Fruit fly (Drosophila melanogaster) whole organism, embryonic: ENCODE data around the gene CG33268.

Experiments
- Adf1 ChIP-seq: fragments of 200-800 bp; sonication (Bioruptor generic); IDR thresholded peaks from 2 replicates; pipeline ENCODE4 v1.3.6; 2022; ENCODE audit warnings: missing biosample characterization, missing genetic modification characterization
- CG10543 ChIP-seq: fragments of 200-800 bp; sonication (Bioruptor generic); optimal IDR thresholded peaks from 3 replicates; lab custom pipeline; 2017; ENCODE audit warnings: missing biosample characterization, mild to moderate bottlenecking, missing genetic modification characterization, moderate library complexity
- CG11085 ChIP-seq: fragments of 200-800 bp; sonication (Bioruptor generic); IDR thresholded peaks from 2 replicates; pipeline ENCODE4 v1.3.6; 2022; ENCODE audit warnings: missing biosample characterization, missing genetic modification characterization
- CG11456 ChIP-seq: fragments of 200-800 bp; sonication (Bioruptor generic); IDR thresholded peaks from 3 replicates; pipeline ENCODE4 v1.3.6; 2022; ENCODE audit warnings: missing biosample characterization, missing genetic modification characterization
- CG12942 ChIP-seq: fragments of 200-800 bp; sonication (Bioruptor generic); optimal IDR thresholded peaks from 3 replicates; lab custom pipeline; 2016; ENCODE audit warnings: missing biosample characterization, missing genetic modification characterization
- CG13775 ChIP-seq: fragments of 200-800 bp; sonication (Bioruptor generic); optimal IDR thresholded peaks from 3 replicates; lab custom pipeline; 2017; ENCODE audit warnings: missing biosample characterization, mild to moderate bottlenecking, missing genetic modification characterization
- CG13894 ChIP-seq: fragments of 200-800 bp; sonication (Bioruptor generic); optimal IDR thresholded peaks from 3 replicates; lab custom pipeline; 2018; ENCODE audit warnings: missing biosample characterization, mild to moderate bottlenecking, missing genetic modification characterization, moderate library complexity
- CG14050 ChIP-seq: fragments of 200-800 bp; sonication (Bioruptor generic); IDR thresholded peaks from 3 replicates; pipeline ENCODE4 v1.3.6; 2022; ENCODE audit warnings: missing biosample characterization, missing genetic modification characterization
- CG15479 ChIP-seq: fragments of 200-800 bp; sonication (Bioruptor generic); optimal IDR thresholded peaks from 3 replicates; lab custom pipeline; 2019; ENCODE audit warnings: missing biosample characterization, mild to moderate bottlenecking, missing genetic modification characterization, moderate library complexity
- CG16779 ChIP-seq: fragments of 200-800 bp; sonication (Bioruptor generic); IDR thresholded peaks from 2 replicates; pipeline ENCODE4 v1.3.6; 2022; ENCODE audit warnings: missing biosample characterization, missing genetic modification characterization
- CG18619 ChIP-seq: fragments of 200-800 bp; sonication (Bioruptor generic); optimal IDR thresholded peaks from 3 replicates; lab custom pipeline; 2017; ENCODE audit warnings: missing biosample characterization, mild to moderate bottlenecking, missing genetic modification characterization
- CG2120 ChIP-seq: fragments of 200-800 bp; sonication (Bioruptor generic); optimal IDR thresholded peaks from 3 replicates; lab custom pipeline; 2016; ENCODE audit warnings: missing biosample characterization, missing genetic modification characterization
- CG2678 ChIP-seq: fragments of 200-800 bp; sonication (Bioruptor generic); optimal IDR thresholded peaks from 3 replicates; lab custom pipeline; 2019; ENCODE audit warnings: missing biosample characterization, mild to moderate bottlenecking, missing genetic modification characterization, moderate library complexity
- CG30431 ChIP-seq: fragments of 200-800 bp; sonication (Bioruptor generic); optimal IDR thresholded peaks from 2 replicates; lab custom pipeline; 2017; ENCODE audit warnings: missing biosample characterization, missing genetic modification characterization
- CG32767 ChIP-seq: fragments of 200-800 bp; sonication (Bioruptor generic); IDR thresholded peaks from 2 replicates; pipeline ENCODE4 v1.3.6; 2022; ENCODE audit warnings: missing biosample characterization, missing genetic modification characterization
- CG34376 ChIP-seq: fragments of 200-800 bp; sonication (Bioruptor generic); optimal IDR thresholded peaks from 2 replicates; lab custom pipeline; 2018; ENCODE audit warnings: missing biosample characterization, mild to moderate bottlenecking, missing genetic modification characterization
- CG34422 ChIP-seq: fragments of 200-800 bp; sonication (Bioruptor generic); IDR thresholded peaks from 3 replicates; pipeline ENCODE4 v1.3.6; 2022; ENCODE audit warnings: missing biosample characterization, missing genetic modification characterization
- CG3726 ChIP-seq: fragments of 200-800 bp; sonication (Bioruptor generic); IDR thresholded peaks from 3 replicates; pipeline ENCODE4, ENCODE4 v1.3.6; 2022; ENCODE audit warnings: missing biosample characterization, missing genetic modification characterization
- CG4360 ChIP-seq: fragments of 200-800 bp; sonication (Bioruptor generic); IDR thresholded peaks from 2 replicates; pipeline ENCODE4 v1.3.6; 2022; ENCODE audit warnings: missing biosample characterization, missing genetic modification characterization
- CG7271 ChIP-seq: fragments of 200-800 bp; sonication (Bioruptor generic); optimal IDR thresholded peaks from 2 replicates; lab custom pipeline; 2018; ENCODE audit warnings: missing biosample characterization, mild to moderate bottlenecking, missing genetic modification characterization, moderate library complexity
- CG7357 ChIP-seq: fragments of 200-800 bp; sonication (Bioruptor generic); IDR thresholded peaks from 3 replicates; pipeline ENCODE4 v1.3.6; 2022; ENCODE audit warnings: missing biosample characterization, missing genetic modification characterization
- CG7963 ChIP-seq: fragments of 200-800 bp; sonication (Bioruptor generic); IDR thresholded peaks from 3 replicates; pipeline ENCODE4 v1.3.6; 2022; ENCODE audit warnings: missing biosample characterization, missing genetic modification characterization; ENCODE audit not compliant: partially characterized antibody
- CG9817 ChIP-seq: fragments of 200-800 bp; sonication (Bioruptor generic); optimal IDR thresholded peaks from 2 replicates; lab custom pipeline; 2018; ENCODE audit warnings: missing biosample characterization, mild to moderate bottlenecking, missing genetic modification characterization, moderate library complexity
- CTCF ChIP-seq: fragments of 200-800 bp; sonication (Bioruptor generic); optimal IDR thresholded peaks from 2 replicates; lab custom pipeline; 2017; ENCODE audit warnings: missing biosample characterization, mild to moderate bottlenecking, missing genetic modification characterization, moderate library complexity
- D19B ChIP-seq: fragments of 200-800 bp; sonication (Bioruptor generic); optimal IDR thresholded peaks from 2 replicates; lab custom pipeline; 2017; ENCODE audit warnings: missing biosample characterization, mild to moderate bottlenecking, missing genetic modification characterization
- Dbx ChIP-seq: fragments of 200-800 bp; sonication (Bioruptor generic); IDR thresholded peaks from 3 replicates; pipeline ENCODE4 v1.3.6; 2022; ENCODE audit warnings: missing biosample characterization, missing genetic modification characterization
- Deaf1 ChIP-seq: fragments of 200-800 bp; optimal IDR thresholded peaks from 3 replicates; lab custom pipeline; 2019; ENCODE audit warnings: missing biosample characterization, mild to moderate bottlenecking, missing genetic modification characterization, moderate library complexity
- Dip3 ChIP-seq: fragments of 200-800 bp; sonication (Bioruptor generic); optimal IDR thresholded peaks from 3 replicates; lab custom pipeline; 2016; ENCODE audit warnings: missing biosample characterization, missing genetic modification characterization
- Dp ChIP-seq: fragments of 200-800 bp; sonication (Bioruptor generic); optimal IDR thresholded peaks from 2 replicates; lab custom pipeline; 2018; ENCODE audit warnings: missing biosample characterization, mild to moderate bottlenecking, missing genetic modification characterization, moderate library complexity
- Dref ChIP-seq: fragments of 200-800 bp; sonication (Bioruptor generic); IDR thresholded peaks from 2 replicates; pipeline ENCODE4 v1.3.6; 2022; ENCODE audit warnings: missing biosample characterization, missing genetic modification characterization
- Drgx ChIP-seq: fragments of 200-800 bp; sonication (Bioruptor generic); IDR thresholded peaks from 2 replicates; pipeline ENCODE4 v1.3.6; 2022; ENCODE audit warnings: missing biosample characterization, missing genetic modification characterization
- Fer2 ChIP-seq: fragments of 200-800 bp; sonication (Bioruptor generic); optimal IDR thresholded peaks from 2 replicates; lab custom pipeline; 2018; ENCODE audit warnings: missing biosample characterization, mild to moderate bottlenecking, missing genetic modification characterization, moderate library complexity
- Side ChIP-seq: fragments of 200-800 bp; sonication (Bioruptor generic); optimal IDR thresholded peaks from 2 replicates; lab custom pipeline; 2016; ENCODE audit warnings: missing biosample characterization, missing genetic modification characterization
- bab2 ChIP-seq: fragments of 200-800 bp; sonication (Bioruptor generic); optimal IDR thresholded peaks from 2 replicates; lab custom pipeline; 2016; ENCODE audit warnings: missing biosample characterization, missing genetic modification characterization
- bowl ChIP-seq: fragments of 200-800 bp; sonication (Bioruptor generic); IDR thresholded peaks from 2 replicates; pipeline ENCODE4 v1.3.6; 2022; ENCODE audit warnings: missing biosample characterization, missing genetic modification characterization
- caup ChIP-seq: fragments of 200-800 bp; sonication (Bioruptor generic); optimal IDR thresholded peaks from 3 replicates; lab custom pipeline; 2017; ENCODE audit warnings: missing biosample characterization, mild to moderate bottlenecking, missing genetic modification characterization, moderate library complexity; ENCODE audit not compliant: severe bottlenecking
- chinmo ChIP-seq: fragments of 200-800 bp; sonication (Bioruptor generic); IDR thresholded peaks from 4 replicates; pipeline ENCODE4 v1.3.6; 2022; ENCODE audit warnings: missing biosample characterization, missing genetic modification characterization; ENCODE audit not compliant: partially characterized antibody
- cwo ChIP-seq: fragments of 200-800 bp; sonication (Bioruptor generic); optimal IDR thresholded peaks from 3 replicates; lab custom pipeline; 2017; ENCODE audit warnings: missing biosample characterization, missing genetic modification characterization, mild to moderate bottlenecking, moderate library complexity, missing genetic modification reagents
- ems ChIP-seq: fragments of 200-800 bp; sonication (Bioruptor generic); optimal IDR thresholded peaks from 3 replicates; lab custom pipeline; 2016; ENCODE audit warnings: missing biosample characterization, missing genetic modification characterization
- lbe ChIP-seq: fragments of 200-800 bp; sonication (Bioruptor generic); optimal IDR thresholded peaks from 2 replicates; lab custom pipeline; 2016; ENCODE audit warnings: missing biosample characterization, mild to moderate bottlenecking, missing genetic modification characterization
- org-1 ChIP-seq: fragments of 200-800 bp; sonication (Bioruptor generic); optimal IDR thresholded peaks from 2 replicates; lab custom pipeline; 2017; ENCODE audit warnings: missing biosample characterization, missing genetic modification characterization
- peb ChIP-seq: fragments of 200-800 bp; sonication (Bioruptor generic); IDR thresholded peaks from 2 replicates; pipeline ENCODE4 v1.3.6; 2022; ENCODE audit warnings: missing biosample characterization, missing genetic modification characterization
- pfk ChIP-seq: fragments of 200-800 bp; sonication (Bioruptor generic); optimal IDR thresholded peaks from 2 replicates; lab custom pipeline; 2018; ENCODE audit warnings: missing biosample characterization, mild to moderate bottlenecking, missing genetic modification characterization, moderate library complexity
- salm ChIP-seq: fragments of 200-800 bp; sonication (Bioruptor generic); optimal IDR thresholded peaks from 2 replicates; lab custom pipeline; 2018; ENCODE audit warnings: missing biosample characterization, mild to moderate bottlenecking, missing genetic modification characterization
- sens ChIP-seq: fragments of 200-800 bp; sonication (Bioruptor generic); peaks from one replicate; lab custom pipeline; 2016; ENCODE audit warnings: missing biosample characterization, missing genetic modification characterization
- sens-2 ChIP-seq: fragments of 200-800 bp; sonication (Bioruptor generic); IDR thresholded peaks from 2 replicates; pipeline ENCODE4 v1.3.6; 2022; ENCODE audit warnings: missing biosample characterization, missing genetic modification characterization
- ssp ChIP-seq: fragments of 200-800 bp; sonication (Bioruptor generic); IDR thresholded peaks from 2 replicates; pipeline ENCODE4 v1.3.6; 2022; ENCODE audit warnings: missing biosample characterization, missing genetic modification characterization
- tap ChIP-seq: fragments of 200-800 bp; optimal IDR thresholded peaks from 3 replicates; lab custom pipeline; 2019; ENCODE audit warnings: missing biosample characterization, mild to moderate bottlenecking, missing genetic modification characterization, moderate library complexity
- tna ChIP-seq: fragments of 200-800 bp; sonication (Bioruptor generic); IDR thresholded peaks from 2 replicates; pipeline ENCODE4 v1.3.6; 2022; ENCODE audit warnings: missing biosample characterization, missing genetic modification characterization; ENCODE audit not compliant: partially characterized antibody
- trem ChIP-seq: fragments of 200-800 bp; optimal IDR thresholded peaks from 3 replicates; lab custom pipeline; 2019; ENCODE audit warnings: missing biosample characterization, mild to moderate bottlenecking, missing genetic modification characterization, moderate library complexity
- unpg ChIP-seq: fragments of 200-800 bp; sonication (Bioruptor generic); optimal IDR thresholded peaks from 3 replicates; lab custom pipeline; 2018; ENCODE audit warnings: missing biosample characterization, mild to moderate bottlenecking, missing genetic modification characterization, moderate library complexity

CG33268 gene

DNA sequence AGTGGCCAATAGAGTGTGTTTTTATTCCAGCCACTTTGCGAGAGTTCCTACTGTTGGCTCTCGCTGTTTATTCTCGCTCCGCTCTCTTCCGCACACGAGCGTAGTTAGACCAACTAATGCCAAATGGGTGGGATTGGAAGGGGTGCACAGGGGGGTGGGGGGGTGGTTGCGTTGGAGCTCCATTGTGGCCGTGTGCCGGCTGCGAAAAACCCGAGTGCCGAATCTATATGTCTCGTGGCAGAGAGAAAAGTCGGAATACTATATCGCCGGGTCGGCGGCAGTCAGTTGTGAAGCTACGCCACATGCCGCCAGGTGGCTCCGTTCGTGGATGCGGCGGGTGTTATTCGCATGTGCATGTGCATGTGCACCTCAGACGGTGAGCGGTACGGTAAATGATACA is 10.1 kb upstream of the CG33268 start (continued):
- TF ChIP-seq lbe (GFP tag; lab: Kevin White, UChicago) (no peak), Dp (GFP tag; lab: Kevin White, UChicago) (no peak), CG7357 (GFP tag; lab: Robert Waterston, UW) (0 out of 3 replicates have a peak, but pooled peaks have one; percentile 32), CG2678 (tag; lab: Kevin White, UChicago) (no peak), Deaf1 (tag; lab: Kevin White, UChicago) (peak; percentile 85), tna (GFP tag; lab: Robert Waterston, UW) (no peak), bab2 (GFP tag; lab: Kevin White, UChicago) (no peak), cwo (GFP tag; lab: Kevin White, UChicago) (no peak), sens-2 (GFP tag; lab: Robert Waterston, UW) (no peak), CG4360 (GFP tag; lab: Robert Waterston, UW) (no peak), bowl (GFP tag; lab: Robert Waterston, UW) (no peak), peb (GFP tag; lab: Robert Waterston, UW) (no peak), CTCF (GFP tag; lab: Kevin White, UChicago) (peak; percentile 40), Dip3 (GFP tag; lab: Kevin White, UChicago) (no peak), CG9817 (tag; lab: Kevin White, UChicago) (no peak), CG13894 (tag; lab: Kevin White, UChicago) (peak; percentile 84), CG12942 (GFP tag; lab: Kevin White, UChicago) (no peak), CG32767 (GFP tag; lab: Robert Waterston, UW) (0 out of 2 replicates have a peak, but pooled peaks have one; percentile 12), CG11085 (GFP tag; lab: Robert Waterston, UW) (no peak), unpg (GFP tag; lab: Kevin White, UChicago) (no peak), CG10543 (no peak), ems (GFP tag; lab: Kevin White, UChicago) (no peak), trem (tag; lab: Kevin White, UChicago) (no peak), D19B (no peak), caup (GFP tag; lab: Kevin White, UChicago) (no peak), Dbx (GFP tag; lab: Robert Waterston, UW) (0 out of 3 replicates have a peak, but pooled peaks have one; percentile 11), CG34376 (GFP tag; lab: Kevin White, UChicago) (no peak), salm (no peak), CG34422 (GFP tag; lab: Robert Waterston, UW) (peak; percentile 28; the same call in 1 of the 3 replicates), Drgx (GFP tag; lab: Robert Waterston, UW) (0 out of 2 replicates have a peak, but pooled peaks have one; percentile 11), CG13775 (GFP tag; lab: Kevin White, UChicago) (no peak), org-1 (GFP tag; lab: Kevin White, UChicago) (no peak), Adf1 (GFP tag; lab: Robert Waterston, UW) (no peak), tap (tag; lab: Kevin White, UChicago) (no peak), Fer2 (tag; lab: Kevin White, UChicago) (no peak), CG15479 (GFP tag; lab: Kevin White, UChicago) (no peak), CG2120 (no peak), CG7271 (tag; lab: Kevin White, UChicago) (no peak), CG18619 (no peak), Dref (GFP tag; lab: Robert Waterston, UW) (no peak), CG14050 (GFP tag; lab: Robert Waterston, UW) (no peak), ssp (GFP tag; lab: Robert Waterston, UW) (no peak), CG7963 (no peak), sens (GFP tag; lab: Kevin White, UChicago) (no peak), CG3726 (GFP tag; lab: Robert Waterston, UW) (no peak), CG16779 (no peak), CG11456 (GFP tag; lab: Robert Waterston, UW) (0 out of 3 replicates have a peak, but pooled peaks have one; percentile 47), chinmo (0 out of 4 replicates have a peak, but pooled peaks have one; percentile 21), CG30431 (GFP tag; lab: Kevin White, UChicago) (no peak), Side (no peak), pfk (GFP tag; lab: Kevin White, UChicago) (no peak)
- TF ChIP-seq, all 482 proteins: peak for 13
